Fruit fly (Drosophila melanogaster) whole organism, wandering third instar larva: Measurements from ENCODE around the gene ranshi.

ENCODE experiments used
- Abd-B ChIP-seq: fragments of >200 bp; optimal IDR thresholded peaks from 2 replicates; lab custom pipeline; 2017; ENCODE audit warnings: missing biosample characterization, missing genetic modification characterization
- Hr78 ChIP-seq: fragments of >200 bp; optimal IDR thresholded peaks from 2 replicates; lab custom pipeline; 2017; ENCODE audit warnings: missing biosample characterization, missing genetic modification characterization
- Hr83 ChIP-seq: fragments of 200-300 bp; sonication (Bioruptor generic); optimal IDR thresholded peaks from 2 replicates; lab custom pipeline; 2016; ENCODE audit warnings: missing biosample characterization, mild to moderate bottlenecking, missing genetic modification characterization, moderate library complexity; ENCODE audit not compliant: poor library complexity, severe bottlenecking
- Jra ChIP-seq: sonication (Bioruptor generic); optimal IDR thresholded peaks from 2 replicates; lab custom pipeline; 2016; ENCODE audit warnings: missing biosample characterization, missing genetic modification characterization
- Rel ChIP-seq, 2 experiments: fragments of 200-800 bp; sonication (Bioruptor generic) in 1 of 2; optimal IDR thresholded peaks; 2 replicates in 1 of 2; 3 replicates in 1 of 2; lab custom pipeline; 2016 to 2019; ENCODE audit warnings: mild to moderate bottlenecking in 2 of 2, missing biosample characterization in 2 of 2, missing genetic modification characterization in 2 of 2, moderate library complexity in 1 of 2
- brk ChIP-seq: fragments of 200-800 bp; sonication (Bioruptor generic); optimal IDR thresholded peaks from 2 replicates; lab custom pipeline; 2016; ENCODE audit warnings: missing biosample characterization, mild to moderate bottlenecking, missing genetic modification characterization
- dl ChIP-seq, 2 experiments: fragments of 175-275, 200-275 bp in 1 of 2; fragments of 200-275 bp in 1 of 2; sonication (Bioruptor generic); optimal IDR thresholded peaks; lab custom pipeline; 2018; ENCODE audit warnings: mild to moderate bottlenecking in 2 of 2, missing biosample characterization in 2 of 2, missing genetic modification characterization in 2 of 2, moderate library complexity in 2 of 2; ENCODE audit not compliant: partially characterized antibody in 2 of 2, insufficient read depth in 1 of 2
- dsf ChIP-seq: sonication (Bioruptor generic); optimal IDR thresholded peaks from 2 replicates; lab custom pipeline; 2016; ENCODE audit warnings: missing biosample characterization, missing genetic modification characterization, borderline replicate concordance
- ey ChIP-seq: fragments of 200-800 bp; sonication (Bioruptor generic); optimal IDR thresholded peaks from 2 replicates; lab custom pipeline; 2016; ENCODE audit warnings: missing biosample characterization, missing genetic modification characterization
- h ChIP-seq: fragments of 200-800 bp; sonication (Bioruptor generic); optimal IDR thresholded peaks from 3 replicates; lab custom pipeline; 2016; ENCODE audit warnings: missing biosample characterization, mild to moderate bottlenecking, missing genetic modification characterization
- lola ChIP-seq: fragments of >200 bp; optimal IDR thresholded peaks from 2 replicates; lab custom pipeline; 2017; ENCODE audit warnings: missing biosample characterization, missing genetic modification characterization

DNA sequence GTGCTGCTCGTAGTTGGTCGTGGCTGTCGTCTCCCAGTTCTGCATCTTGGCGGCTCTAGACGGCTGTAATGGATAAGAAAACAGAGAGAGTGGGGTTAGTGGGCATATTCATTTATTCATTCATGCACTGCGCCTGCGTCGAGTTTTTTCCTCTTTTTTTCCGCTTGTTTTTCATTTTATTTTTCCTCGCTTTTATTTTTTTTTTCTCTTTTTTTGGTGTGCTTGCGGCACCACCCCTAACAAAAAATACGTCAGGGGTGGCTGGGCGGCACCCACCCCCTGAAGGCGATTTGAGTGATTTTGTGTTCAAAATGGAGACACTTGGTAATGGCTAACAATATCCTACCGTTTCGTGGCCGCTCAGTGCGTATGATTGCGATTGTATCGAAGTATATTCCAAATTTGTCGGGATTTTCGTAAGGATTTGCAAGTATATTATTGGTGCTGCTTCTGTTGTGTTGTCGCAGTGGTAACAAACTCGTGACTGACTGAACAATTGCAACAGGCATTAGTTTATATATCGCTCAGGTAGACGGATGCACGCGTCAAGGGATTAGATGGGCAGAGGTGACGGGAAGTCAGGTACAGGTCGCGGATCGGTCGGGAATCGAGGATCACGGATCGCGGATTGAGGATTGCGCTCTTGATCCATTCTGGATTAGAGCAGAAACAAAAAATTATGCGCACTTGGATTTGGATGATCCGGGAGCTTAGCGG is 35.2 kb downstream of the ranshi start:
- no peak for TF ChIP-seq lola
- TF ChIP-seq Rel (GFP tag; optimal IDR thresholded peaks at IDR 0.05; lab: Kevin White, UChicago), result no peak
- no peak for TF ChIP-seq Rel (tag; optimal IDR thresholded peaks at IDR 0.05; lab: Kevin White, UChicago)
- TF ChIP-seq dl (GFP tag; optimal IDR thresholded peaks at IDR 0.05; lab: Kevin White, UChicago; ENCODE audit: insufficient read depth in 1 of 2, partially characterized antibody in 2 of 2), result no peak
- TF ChIP-seq Jra (GFP tag; lab: Kevin White, UChicago), result no peak
- no peak for TF ChIP-seq Hr83 (GFP tag; lab: Kevin White, UChicago)
- no peak for TF ChIP-seq dsf (GFP tag; lab: Kevin White, UChicago)
- no peak for TF ChIP-seq ey
- no peak for TF ChIP-seq h (GFP tag; lab: Kevin White, UChicago)
- no peak for TF ChIP-seq Hr78 (GFP tag; lab: Kevin White, UChicago)
- TF ChIP-seq Abd-B (GFP tag; lab: Kevin White, UChicago), result no peak
- no peak for TF ChIP-seq brk (GFP tag; lab: Kevin White, UChicago)
